Worm (Caenorhabditis elegans) whole organism, L4 larva: ENCODE data around the gene C53C11.1.
A peak's percentile ranks its signal among the peaks of the same experiment; 100 is the strongest.

Source experiments
- F10B5.3 ChIP-seq: sonication (generic microtip); optimal IDR thresholded peaks from 2 replicates; lab custom pipeline; 2016; ENCODE audit warnings: mild to moderate bottlenecking, missing genetic modification characterization, missing compliant biosample characterization
- F44E2.7 ChIP-seq: fragments of 200-800 bp; sonication (Bioruptor generic); IDR thresholded peaks from 2 replicates; pipeline ENCODE4 v2.1.2; 2022; ENCODE audit warnings: missing genetic modification characterization, missing compliant biosample characterization
- T26A8.4 ChIP-seq: fragments of 200-800 bp; sonication (Bioruptor generic); IDR thresholded peaks from 2 replicates; pipeline ENCODE4 v1.3.6; 2022; ENCODE audit warnings: missing genetic modification characterization, missing compliant biosample characterization
- Y105C5A.15 ChIP-seq: fragments of 200-800 bp; sonication (Bioruptor generic); IDR thresholded peaks from 2 replicates; pipeline ENCODE4 v1.3.6; 2022; ENCODE audit warnings: missing genetic modification characterization, missing compliant biosample characterization
- Y48G9A.11 ChIP-seq: fragments of 200-800 bp; sonication (Bioruptor generic); IDR thresholded peaks from 2 replicates; pipeline ENCODE4 v1.3.6; 2022; ENCODE audit warnings: missing genetic modification reagents, missing genetic modification characterization, missing compliant biosample characterization
- ZK337.2 ChIP-seq: fragments of 200-800 bp; sonication (Bioruptor generic); IDR thresholded peaks from 2 replicates; pipeline ENCODE4 v1.3.6; 2022; ENCODE audit warnings: missing genetic modification reagents, missing genetic modification characterization, missing compliant biosample characterization
- aha-1 ChIP-seq: fragments of 150-350 bp; peaks from one replicate; lab custom pipeline; 2014; ENCODE audit warnings: missing biosample characterization, missing genetic modification characterization
- aly-2 ChIP-seq: sonication (generic microtip); optimal IDR thresholded peaks from 2 replicates; lab custom pipeline; 2018; ENCODE audit warnings: missing biosample characterization, missing genetic modification characterization
- attf-4 ChIP-seq: sonication (generic microtip); optimal IDR thresholded peaks from 3 replicates; lab custom pipeline; 2017; ENCODE audit warnings: missing biosample characterization, missing genetic modification characterization
- ceh-32 ChIP-seq: sonication (generic microtip); optimal IDR thresholded peaks from 2 replicates; lab custom pipeline; 2016; ENCODE audit warnings: mild to moderate bottlenecking, missing genetic modification characterization, missing compliant biosample characterization; ENCODE audit not compliant: poor library complexity
- ces-1 ChIP-seq: fragments of 150-350 bp; sonication (generic microtip); optimal IDR thresholded peaks from 4 replicates; lab custom pipeline; 2014; ENCODE audit warnings: missing biosample characterization, missing genetic modification reagents, missing genetic modification characterization
- daf-12 ChIP-seq: fragments of 150-350 bp; optimal IDR thresholded peaks from 2 replicates; lab custom pipeline; 2014; ENCODE audit warnings: missing biosample characterization, missing genetic modification reagents, missing genetic modification characterization
- daf-16 ChIP-seq, 3 experiments: sonication (generic microtip); optimal IDR thresholded peaks; 2 replicates each; lab custom pipeline; 2016 to 2017; ENCODE audit warnings: missing genetic modification characterization in 3 of 3, missing genetic modification reagents in 3 of 3, mild to moderate bottlenecking in 2 of 3, missing compliant biosample characterization in 2 of 3, missing biosample characterization in 1 of 3, moderate library complexity in 1 of 3
- daf-8 ChIP-seq: fragments of 200-800 bp; sonication (Bioruptor generic); IDR thresholded peaks from 2 replicates; pipeline ENCODE4 v1.3.6; 2022; ENCODE audit warnings: missing genetic modification characterization, missing compliant biosample characterization
- dmd-6 ChIP-seq: fragments of 200-800 bp; sonication (Bioruptor generic); IDR thresholded peaks from 2 replicates; pipeline ENCODE4 v1.3.6; 2022; ENCODE audit warnings: missing genetic modification reagents, missing genetic modification characterization, missing compliant biosample characterization
- dve-1 ChIP-seq: sonication (generic microtip); optimal IDR thresholded peaks from 2 replicates; lab custom pipeline; 2017; ENCODE audit warnings: antibody characterized with exemption, mild to moderate bottlenecking, missing genetic modification characterization, missing compliant biosample characterization; ENCODE audit not compliant: insufficient read depth
- egl-27 ChIP-seq: sonication (generic microtip); optimal IDR thresholded peaks from 3 replicates; lab custom pipeline; 2017; ENCODE audit warnings: missing biosample characterization, missing genetic modification reagents, missing genetic modification characterization
- fkh-10 ChIP-seq: fragments of 150-350 bp; optimal IDR thresholded peaks from 2 replicates; lab custom pipeline; 2014; ENCODE audit warnings: missing biosample characterization, missing genetic modification reagents, missing genetic modification characterization
- fos-1 ChIP-seq: fragments of 150-350 bp; optimal IDR thresholded peaks from 2 replicates; lab custom pipeline; 2014; ENCODE audit warnings: missing biosample characterization, missing genetic modification characterization
- hlh-11 ChIP-seq: fragments of 200-800 bp; sonication (Bioruptor generic); optimal IDR thresholded peaks from 2 replicates; lab custom pipeline; 2018; ENCODE audit warnings: mild to moderate bottlenecking, missing genetic modification characterization, missing compliant biosample characterization
- lin-39 ChIP-seq: fragments of 150-350 bp; optimal IDR thresholded peaks from 2 replicates; lab custom pipeline; 2014; ENCODE audit warnings: missing biosample characterization, missing genetic modification reagents, missing genetic modification characterization
- madf-9 ChIP-seq: fragments of 200-800 bp; sonication (Bioruptor generic); conservative IDR thresholded peaks from 2 replicates; pipeline ENCODE4 v1.3.6; 2022; ENCODE audit warnings: missing genetic modification reagents, missing genetic modification characterization, missing compliant biosample characterization
- mdt-29 ChIP-seq: fragments of 200-800 bp; sonication (Bioruptor generic); IDR thresholded peaks from 2 replicates; pipeline ENCODE4 v1.3.6; 2022; ENCODE audit warnings: missing genetic modification reagents, missing genetic modification characterization, missing compliant biosample characterization
- mep-1 ChIP-seq: fragments of 150-350 bp; sonication (generic microtip); optimal IDR thresholded peaks from 3 replicates; lab custom pipeline; 2014; ENCODE audit warnings: missing biosample characterization, missing genetic modification characterization
- nhr-11 ChIP-seq: fragments of 150-350 bp; optimal IDR thresholded peaks from 2 replicates; lab custom pipeline; 2014; ENCODE audit warnings: missing biosample characterization, missing genetic modification characterization
- nhr-28 ChIP-seq: fragments of 150-350 bp; optimal IDR thresholded peaks from 2 replicates; lab custom pipeline; 2014; ENCODE audit warnings: missing biosample characterization, missing genetic modification characterization
- nhr-42 ChIP-seq: fragments of 200-800 bp; sonication (Bioruptor generic); IDR thresholded peaks from 2 replicates; pipeline ENCODE4 v1.3.6; 2022; ENCODE audit warnings: missing genetic modification characterization, missing compliant biosample characterization
- nhr-48 ChIP-seq: sonication (generic microtip); optimal IDR thresholded peaks from 2 replicates; lab custom pipeline; 2016; ENCODE audit warnings: mild to moderate bottlenecking, missing genetic modification characterization, missing compliant biosample characterization
- nhr-77 ChIP-seq: fragments of 150-350 bp; optimal IDR thresholded peaks from 2 replicates; lab custom pipeline; 2014; ENCODE audit warnings: missing biosample characterization, missing genetic modification characterization
- pqm-1 ChIP-seq: sonication (generic microtip); optimal IDR thresholded peaks from 2 replicates; lab custom pipeline; 2017; ENCODE audit warnings: missing biosample characterization, missing genetic modification characterization
- sdz-12 ChIP-seq: fragments of 200-800 bp; sonication (Bioruptor generic); optimal IDR thresholded peaks from 2 replicates; lab custom pipeline; 2018; ENCODE audit warnings: mild to moderate bottlenecking, missing genetic modification characterization, missing compliant biosample characterization
- set-16 ChIP-seq: fragments of 200-800 bp; sonication (Bioruptor generic); IDR thresholded peaks from 2 replicates; pipeline ENCODE4 v1.3.6; 2022; ENCODE audit warnings: missing genetic modification reagents, missing genetic modification characterization, missing compliant biosample characterization
- skn-1 ChIP-seq: fragments of 150-350 bp; optimal IDR thresholded peaks from 2 replicates; lab custom pipeline; 2014; ENCODE audit warnings: missing biosample characterization, missing genetic modification characterization
- snpc-4 ChIP-seq: fragments of 150-350 bp; optimal IDR thresholded peaks from 2 replicates; lab custom pipeline; 2014; ENCODE audit warnings: missing biosample characterization, missing genetic modification characterization
- spr-1 ChIP-seq: sonication (generic microtip); optimal IDR thresholded peaks from 2 replicates; lab custom pipeline; 2016; ENCODE audit warnings: mild to moderate bottlenecking, missing genetic modification characterization, missing compliant biosample characterization
- spr-3 ChIP-seq: fragments of 200-800 bp; sonication (Bioruptor generic); optimal IDR thresholded peaks from 2 replicates; lab custom pipeline; 2018; ENCODE audit warnings: mild to moderate bottlenecking, missing genetic modification characterization, missing compliant biosample characterization
- unc-62 ChIP-seq, 3 experiments: fragments of 150-350 bp in 1 of 3; sonication (generic microtip); optimal IDR thresholded peaks in 2 of 3; peaks in 1 of 3; 1 replicate in 1 of 3; 2 replicates in 2 of 3; lab custom pipeline; 2014 to 2017; ENCODE audit warnings: missing biosample characterization in 3 of 3, missing genetic modification characterization in 3 of 3, missing genetic modification reagents in 3 of 3, missing genotype in 1 of 3
- zag-1 ChIP-seq: fragments of 150-350 bp; optimal IDR thresholded peaks from 2 replicates; lab custom pipeline; 2014; ENCODE audit warnings: missing biosample characterization, missing genetic modification characterization
- zip-11 ChIP-seq: fragments of 200-800 bp; sonication (Bioruptor generic); IDR thresholded peaks from 2 replicates; pipeline ENCODE4 v1.3.6; 2022; ENCODE audit warnings: missing genetic modification characterization, missing compliant biosample characterization
- ztf-11 ChIP-seq: fragments of 150-350 bp; optimal IDR thresholded peaks from 2 replicates; lab custom pipeline; 2014; ENCODE audit warnings: missing biosample characterization, missing genetic modification characterization

C53C11.1 gene

DNA sequence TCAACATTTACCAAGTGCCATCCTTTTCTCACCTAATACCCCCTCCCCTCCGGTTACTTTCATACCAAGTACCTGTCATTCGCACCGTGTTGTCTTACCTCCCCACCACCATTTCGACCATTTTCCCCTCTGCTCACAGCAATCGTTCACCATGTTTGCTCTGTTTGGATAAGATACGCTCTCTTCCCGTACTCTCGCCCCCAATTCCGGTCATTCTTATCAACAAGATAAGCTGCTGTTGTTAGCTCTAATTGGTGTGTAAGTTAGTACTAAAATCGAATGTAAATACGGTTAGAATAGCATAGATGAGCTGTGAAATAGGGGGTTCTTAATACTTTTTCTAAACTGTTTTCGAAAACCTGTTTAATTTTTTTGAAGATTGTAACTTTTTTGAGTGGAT, 10.0 kb upstream of the C53C11.1 start:
- TF ChIP-seq dve-1 (tag; lab: Kevin White, UChicago) (peak; percentile 1), nhr-77 (tag; lab: Kevin White, UChicago) (no peak), daf-16 (GFP tag; optimal IDR thresholded peaks at IDR 0.05; lab: Kevin White, UChicago) (no peak), daf-16 (tag; optimal IDR thresholded peaks at IDR 0.05; lab: Kevin White, UChicago) (peak; percentile 54), unc-62 (GFP tag; optimal IDR thresholded peaks at IDR 0.05 in 1 of 2; lab: Kevin White, UChicago) (peak in 1 of 2 experiments; percentile 38), unc-62 (tag; optimal IDR thresholded peaks at IDR 0.05; lab: Kevin White, UChicago) (no peak)

- TF ChIP-seq spr-3 (GFP tag; lab: Kevin White, UChicago): no peak
- TF ChIP-seq ceh-32: no peak
- no peak for TF ChIP-seq mep-1
These were observed 6.8 kb upstream of the C53C11.1 start, which contains the start of gene C53C11.5 for ce11 chrX:17333752-17334151. TSS of gene C53C11.5 (plus strand) at chrX:17334052.

DNA sequence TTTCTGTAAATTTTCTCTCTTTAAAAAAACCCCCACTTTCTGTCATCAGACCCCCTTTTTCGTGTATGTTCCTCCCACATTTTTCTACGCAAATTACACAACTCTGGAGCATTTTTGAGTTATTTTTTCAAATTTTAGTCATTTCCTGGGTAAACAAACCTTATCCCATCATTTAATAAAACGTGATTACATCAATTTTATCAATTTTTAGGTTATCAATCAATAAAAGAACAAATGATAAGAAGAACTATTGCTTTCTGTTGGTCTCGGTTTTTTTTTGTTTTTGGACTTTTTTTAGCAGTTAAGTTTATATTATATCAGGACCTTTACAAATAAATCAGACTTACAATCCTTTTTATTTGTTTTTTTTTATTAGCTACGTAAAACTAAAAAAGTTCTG, 4.2 kb upstream of the C53C11.1 start, which contains the start of gene C53C11.2:
TSS of gene C53C11.2 (plus strand) at position 284 of the 400 bp plus-strand sequence.
- peak; percentile 23 for TF ChIP-seq dve-1 (tag; lab: Kevin White, UChicago)
- TF ChIP-seq fos-1: no peak
- no peak for TF ChIP-seq F10B5.3 (tag; lab: Kevin White, UChicago)
- peak; percentile 69 for TF ChIP-seq pqm-1
- no peak for TF ChIP-seq mdt-29 (GFP tag; lab: Robert Waterston, UW)
- no peak for TF ChIP-seq hlh-11 (tag; lab: Kevin White, UChicago)
- no peak for TF ChIP-seq spr-1 (tag; lab: Kevin White, UChicago)
- peak; percentile 24 for TF ChIP-seq nhr-28 (tag; lab: Kevin White, UChicago)
- no peak for TF ChIP-seq daf-16 (GFP tag; optimal IDR thresholded peaks at IDR 0.05; lab: Kevin White, UChicago)
- TF ChIP-seq daf-16 (tag; optimal IDR thresholded peaks at IDR 0.05; lab: Kevin White, UChicago): peak; percentile 79
- TF ChIP-seq, all 104 proteins: peak for 4

DNA sequence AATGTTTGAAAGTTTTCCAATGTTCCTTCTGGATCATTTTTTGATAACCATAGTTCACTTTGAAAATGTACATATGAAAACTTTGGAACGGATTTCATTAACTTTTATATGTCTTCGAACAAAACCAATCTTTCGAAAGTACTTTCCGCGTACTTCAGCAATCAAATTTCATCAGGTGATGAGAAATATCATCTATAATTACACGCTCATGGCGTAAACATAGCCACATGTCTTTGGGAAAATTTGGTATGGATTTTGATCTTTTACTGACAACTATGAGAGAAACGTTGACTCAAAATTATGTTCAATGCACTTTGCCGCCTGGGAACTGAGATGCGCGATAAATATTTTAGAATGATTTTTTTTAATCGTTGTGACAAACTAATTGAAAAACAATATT, 1.6 kb upstream of the C53C11.1 start:
- TF ChIP-seq daf-8 (GFP tag; lab: Robert Waterston, UW) (no peak), sdz-12 (GFP tag; lab: Kevin White, UChicago) (no peak), ceh-32 (no peak), mep-1 (no peak), lin-39 (tag; lab: Kevin White, UChicago) (no peak)

DNA sequence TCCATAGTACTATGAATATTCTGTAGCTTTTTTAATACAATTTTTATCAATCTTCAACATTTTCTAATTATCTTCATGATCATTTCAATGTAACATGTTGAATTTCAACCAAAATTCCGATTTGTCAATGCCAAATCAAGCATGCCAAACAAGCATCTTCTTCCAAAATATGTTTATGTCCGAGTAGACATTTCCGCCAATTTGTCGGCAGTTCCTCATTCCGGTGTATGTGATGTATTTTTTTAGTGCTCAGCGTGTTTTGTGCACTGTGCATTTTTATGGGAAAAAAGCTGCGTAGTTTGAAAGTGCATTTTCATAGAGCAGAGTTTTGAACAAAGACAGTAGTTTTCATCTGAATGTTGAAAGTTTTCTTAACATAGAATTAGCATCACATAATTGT, 8.8 kb downstream of the C53C11.1 start:
- TF ChIP-seq aha-1 (tag; lab: Kevin White, UChicago): peak; percentile 90
- TF ChIP-seq mdt-29 (GFP tag; lab: Robert Waterston, UW): no peak
- no peak for TF ChIP-seq aly-2 (tag; lab: Kevin White, UChicago)
- TF ChIP-seq sdz-12 (GFP tag; lab: Kevin White, UChicago): no peak
- no peak for TF ChIP-seq lin-39 (tag; lab: Kevin White, UChicago)
- TF ChIP-seq dve-1 (tag; lab: Kevin White, UChicago): no peak
- TF ChIP-seq set-16 (GFP tag; lab: Robert Waterston, UW): no peak
- TF ChIP-seq egl-27 (tag; lab: Kevin White, UChicago): no peak
- TF ChIP-seq, all 104 proteins: peak for 1

- TF ChIP-seq nhr-11 (tag; lab: Kevin White, UChicago) (no peak), spr-3 (GFP tag; lab: Kevin White, UChicago) (no peak), pqm-1 (no peak), unc-62 (GFP tag; optimal IDR thresholded peaks at IDR 0.05 in 1 of 2; lab: Kevin White, UChicago) (no peak), unc-62 (tag; optimal IDR thresholded peaks at IDR 0.05; lab: Kevin White, UChicago) (no peak), Y48G9A.11 (GFP tag; lab: Robert Waterston, UW) (no peak), ztf-11 (tag; lab: Kevin White, UChicago) (no peak), nhr-77 (tag; lab: Kevin White, UChicago) (no peak), madf-9 (GFP tag; lab: Robert Waterston, UW) (no peak), nhr-48 (tag; lab: Kevin White, UChicago) (no peak), dmd-6 (GFP tag; lab: Robert Waterston, UW) (no peak), zag-1 (no peak), snpc-4 (no peak), fkh-10 (GFP tag; lab: Kevin White, UChicago) (peak; percentile 48), nhr-42 (GFP tag; lab: Robert Waterston, UW) (no peak), T26A8.4 (no peak), spr-1 (tag; lab: Kevin White, UChicago) (no peak), zip-11 (GFP tag; lab: Robert Waterston, UW) (no peak), lin-39 (tag; lab: Kevin White, UChicago) (no peak), F44E2.7 (GFP tag; lab: Robert Waterston, UW) (no peak), ZK337.2 (GFP tag; lab: Robert Waterston, UW) (no peak), ces-1 (GFP tag; lab: Kevin White, UChicago) (peak; percentile 78), attf-4 (no peak), daf-12 (tag; lab: Kevin White, UChicago) (no peak), Y105C5A.15 (GFP tag; lab: Robert Waterston, UW) (no peak), skn-1 (tag; lab: Kevin White, UChicago) (no peak)
These were observed 11.5 kb downstream of the C53C11.1 start for ce11 chrX:17352098-17352497.
